Worm (Caenorhabditis elegans): ENCODE results near the gene C54F6.12.

The C54F6.12 gene

ce11 chrV:7492924-7493323 is 45.0 kb downstream of the C54F6.12 start, which contains the start of gene srbc-10:
Gene srbc-10, minus strand, starts transcription at chrV:7493024.
- TF ChIP-seq unc-62 (GFP tag; optimal IDR thresholded peaks at IDR 0.05): no peak

ce11 chrV:7490340-7490739 is 47.6 kb downstream of the C54F6.12 start, which contains the start of gene srbc-9:
Gene srbc-9, minus strand, starts transcription at chrV:7490440.
- TF ChIP-seq unc-62 (GFP tag; optimal IDR thresholded peaks at IDR 0.05): no peak

- no peak for TF ChIP-seq unc-62 (GFP tag; optimal IDR thresholded peaks at IDR 0.05)
These were observed 50.4 kb downstream of the C54F6.12 start, which contains the start of gene srbc-7 for ce11 chrV:7487518-7487917. Gene srbc-7, minus strand, starts transcription at chrV:7487618.

All from whole organism, dauer.